Worm (Caenorhabditis elegans): Measurements from ENCODE around the gene D1014.7.

The D1014.7 gene

DNA sequence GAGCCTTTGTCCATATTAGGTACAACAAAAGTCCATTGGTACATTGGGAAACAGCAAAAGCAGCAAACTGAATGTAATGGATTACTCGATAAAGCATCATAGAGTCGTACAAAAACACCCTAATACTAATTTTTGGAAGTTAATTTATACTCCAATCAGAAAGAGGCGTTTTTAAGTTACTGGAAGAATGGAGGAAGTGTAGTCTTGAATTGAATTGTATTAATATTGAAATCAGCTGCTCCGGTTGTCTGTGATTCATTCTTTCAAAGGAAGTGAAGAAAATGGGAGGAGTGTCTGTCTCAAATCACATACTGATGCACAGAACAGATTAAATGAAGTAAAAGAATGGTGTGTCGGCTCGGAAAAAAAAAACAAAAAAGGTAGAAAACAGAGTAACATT is 36.5 kb upstream of the D1014.7 start, which contains the start of gene str-131:
TSS of gene str-131 (minus strand) at position 101 of the 400 bp plus-strand sequence.
- TF ChIP-seq ham-2 (GFP tag; optimal IDR thresholded peaks at IDR 0.05): no peak
- no peak for TF ChIP-seq blmp-1 (tag; optimal IDR thresholded peaks at IDR 0.05)
- TF ChIP-seq ztf-11 (tag; optimal IDR thresholded peaks at IDR 0.05): no peak
- TF ChIP-seq M03D4.4 (tag; optimal IDR thresholded peaks at IDR 0.05): no peak
- no peak for TF ChIP-seq cnd-1 (tag; optimal IDR thresholded peaks at IDR 0.05)
- no peak for TF ChIP-seq drap-1 (GFP tag; optimal IDR thresholded peaks at IDR 0.05)
- TF ChIP-seq unc-62 (GFP tag; optimal IDR thresholded peaks at IDR 0.05): no peak
- TF ChIP-seq tbx-8 (GFP tag; optimal IDR thresholded peaks at IDR 0.05): no peak
- TF ChIP-seq unc-39 (tag; optimal IDR thresholded peaks at IDR 0.05): no peak
- no peak for TF ChIP-seq flh-1 (GFP tag; optimal IDR thresholded peaks at IDR 0.05)
- TF ChIP-seq ces-1 (GFP tag; optimal IDR thresholded peaks at IDR 0.05): no peak
- TF ChIP-seq sem-2 (GFP tag; optimal IDR thresholded peaks at IDR 0.05): no peak
- TF ChIP-seq pha-4 (tag; optimal IDR thresholded peaks at IDR 0.05): no peak
- no peak for TF ChIP-seq sptf-1 (tag; optimal IDR thresholded peaks at IDR 0.05)
- no peak for TF ChIP-seq mab-5 (tag; optimal IDR thresholded peaks at IDR 0.05)
- TF ChIP-seq elt-1 (tag; optimal IDR thresholded peaks at IDR 0.05; ENCODE audit: borderline replicate concordance, insufficient read depth): no peak
- no peak for TF ChIP-seq unc-120 (tag; optimal IDR thresholded peaks at IDR 0.05; ENCODE audit: poor library complexity, severe bottlenecking)
- TF ChIP-seq lin-13 (tag; optimal IDR thresholded peaks at IDR 0.05): no peak
- TF ChIP-seq nhr-76 (tag; optimal IDR thresholded peaks at IDR 0.05): no peak

DNA sequence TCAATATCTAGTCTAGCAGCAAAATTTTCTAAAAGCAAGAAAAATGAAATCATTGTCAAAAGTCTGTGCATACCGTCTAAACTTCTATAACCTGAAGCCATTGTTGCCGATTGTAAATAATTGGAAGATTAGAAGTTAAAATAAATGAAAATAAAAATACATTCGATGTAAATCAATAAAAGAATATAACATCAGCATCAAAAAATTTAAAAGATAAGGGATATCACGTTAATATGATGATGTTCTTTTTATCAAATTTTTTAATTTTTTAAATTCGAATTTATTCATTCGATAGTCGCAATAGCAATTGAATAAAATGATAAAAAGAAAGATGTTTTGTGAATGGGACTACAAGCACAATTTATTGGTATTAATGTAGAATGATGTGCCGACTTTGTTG is 32.9 kb upstream of the D1014.7 start, which contains the start of gene C09H5.7:
TSS of gene C09H5.7 (minus strand) at position 101 of the 400 bp plus-strand sequence.
- TF ChIP-seq unc-62 (GFP tag; optimal IDR thresholded peaks at IDR 0.05) (no peak), elt-1 (tag; optimal IDR thresholded peaks at IDR 0.05; ENCODE audit: borderline replicate concordance, insufficient read depth) (no peak), mab-5 (tag; optimal IDR thresholded peaks at IDR 0.05) (no peak), nhr-28 (tag; optimal IDR thresholded peaks at IDR 0.05) (no peak), ham-2 (GFP tag; optimal IDR thresholded peaks at IDR 0.05) (no peak), bed-3 (GFP tag; optimal IDR thresholded peaks at IDR 0.05) (no peak), sem-2 (GFP tag; optimal IDR thresholded peaks at IDR 0.05) (no peak), elt-3 (tag; optimal IDR thresholded peaks at IDR 0.05) (no peak), lin-13 (tag; optimal IDR thresholded peaks at IDR 0.05) (no peak), lsy-2 (tag; optimal IDR thresholded peaks at IDR 0.05) (no peak), zip-8 (tag; optimal IDR thresholded peaks at IDR 0.05) (no peak), mep-1 (tag; optimal IDR thresholded peaks at IDR 0.05) (no peak), snpc-4 (tag; optimal IDR thresholded peaks at IDR 0.05) (no peak), sptf-1 (tag; optimal IDR thresholded peaks at IDR 0.05) (no peak), mls-2 (tag; optimal IDR thresholded peaks at IDR 0.05) (no peak)

DNA sequence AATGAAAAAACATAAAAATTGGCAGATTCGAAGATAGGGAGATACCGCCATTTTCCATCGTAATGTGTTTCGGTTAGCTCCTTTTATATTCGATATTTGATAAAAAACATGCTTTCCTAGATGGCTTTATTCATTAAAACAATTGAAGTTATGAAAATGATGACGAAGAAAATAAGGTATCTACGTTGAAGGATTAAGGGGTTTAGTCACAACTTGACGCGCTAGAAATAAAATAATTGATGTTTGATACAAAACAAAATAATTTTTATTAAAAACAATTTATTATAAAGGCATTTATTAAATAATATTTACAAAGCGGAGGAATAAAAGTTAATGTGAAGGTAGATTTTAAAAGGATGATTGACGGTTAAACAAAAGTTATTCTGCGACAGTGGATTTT is 27.5 kb upstream of the D1014.7 start, which contains the start of gene str-130:
TSS of gene str-130 (minus strand) at position 101 of the 400 bp plus-strand sequence.
- TF ChIP-seq nhr-12 (tag; optimal IDR thresholded peaks at IDR 0.05) (no peak), bed-3 (GFP tag; optimal IDR thresholded peaks at IDR 0.05) (no peak), blmp-1 (tag; optimal IDR thresholded peaks at IDR 0.05) (no peak), snpc-4 (tag; optimal IDR thresholded peaks at IDR 0.05) (no peak), flh-1 (GFP tag; optimal IDR thresholded peaks at IDR 0.05) (no peak), ham-2 (GFP tag; optimal IDR thresholded peaks at IDR 0.05) (no peak), mep-1 (tag; optimal IDR thresholded peaks at IDR 0.05) (no peak), nhr-76 (tag; optimal IDR thresholded peaks at IDR 0.05) (no peak), ces-1 (GFP tag; optimal IDR thresholded peaks at IDR 0.05) (no peak), elt-1 (tag; optimal IDR thresholded peaks at IDR 0.05; ENCODE audit: borderline replicate concordance, insufficient read depth) (no peak), hlh-1 (tag; optimal IDR thresholded peaks at IDR 0.05) (no peak), mls-2 (tag; optimal IDR thresholded peaks at IDR 0.05) (no peak), M03D4.4 (tag; optimal IDR thresholded peaks at IDR 0.05) (no peak), lin-32 (GFP tag; optimal IDR thresholded peaks at IDR 0.05) (no peak), lsy-2 (tag; optimal IDR thresholded peaks at IDR 0.05) (no peak), elt-3 (tag; optimal IDR thresholded peaks at IDR 0.05) (no peak), lin-13 (tag; optimal IDR thresholded peaks at IDR 0.05) (no peak), sem-2 (GFP tag; optimal IDR thresholded peaks at IDR 0.05) (no peak), tbx-8 (GFP tag; optimal IDR thresholded peaks at IDR 0.05) (no peak)

DNA sequence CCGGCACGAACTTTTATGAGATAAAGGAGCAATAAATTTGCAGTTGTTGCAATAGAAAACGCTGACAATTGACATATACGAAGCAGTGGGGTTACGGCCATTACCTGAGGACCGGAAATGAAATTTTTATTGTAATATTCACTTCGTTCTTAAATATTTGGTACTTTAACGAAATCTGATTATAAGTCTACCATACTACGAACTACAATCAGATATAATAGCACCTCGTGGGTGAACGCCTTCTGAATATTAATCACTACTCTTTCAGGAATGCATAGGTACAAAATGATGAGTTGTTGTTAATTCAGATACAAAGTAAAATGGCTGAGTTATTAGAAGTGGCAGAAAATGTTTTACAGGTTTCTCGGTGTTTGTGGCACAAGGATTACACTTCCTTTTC is 25.7 kb upstream of the D1014.7 start, which contains the start of gene str-129:
TSS of gene str-129 (minus strand) at position 101 of the 400 bp plus-strand sequence.
- TF ChIP-seq mep-1 (tag; optimal IDR thresholded peaks at IDR 0.05): no peak
- no peak for TF ChIP-seq ces-1 (GFP tag; optimal IDR thresholded peaks at IDR 0.05)
- TF ChIP-seq cnd-1 (tag; optimal IDR thresholded peaks at IDR 0.05): no peak
- TF ChIP-seq bed-3 (GFP tag; optimal IDR thresholded peaks at IDR 0.05): no peak
- TF ChIP-seq nhr-28 (tag; optimal IDR thresholded peaks at IDR 0.05): no peak

DNA sequence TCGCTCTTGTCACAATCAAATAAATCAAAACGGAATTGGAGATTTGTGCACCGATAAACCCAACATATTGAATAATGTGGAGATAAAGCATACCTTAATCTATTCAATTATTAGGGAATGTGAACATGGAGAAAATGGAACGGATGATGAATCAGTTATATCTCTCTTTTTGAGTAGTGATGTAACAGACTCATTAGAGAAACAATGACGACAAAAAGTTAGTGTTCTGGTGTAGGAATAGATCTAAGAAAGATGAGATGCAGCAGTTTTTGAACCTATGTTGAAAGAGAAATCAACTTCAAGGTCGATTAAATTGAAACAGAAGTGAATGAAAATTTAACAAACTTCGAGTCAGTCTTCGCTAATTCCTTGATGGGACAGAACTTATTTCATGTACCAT is 22.7 kb upstream of the D1014.7 start, which contains the start of gene str-146:
TSS of gene str-146 (minus strand) at position 101 of the 400 bp plus-strand sequence.
- TF ChIP-seq hlh-1 (tag; optimal IDR thresholded peaks at IDR 0.05) (no peak), nhr-237 (tag; optimal IDR thresholded peaks at IDR 0.05) (no peak), nhr-76 (tag; optimal IDR thresholded peaks at IDR 0.05) (no peak), lin-13 (tag; optimal IDR thresholded peaks at IDR 0.05) (no peak), zip-8 (tag; optimal IDR thresholded peaks at IDR 0.05) (no peak), elt-3 (tag; optimal IDR thresholded peaks at IDR 0.05) (no peak), cnd-1 (tag; optimal IDR thresholded peaks at IDR 0.05) (no peak), ceh-39 (tag; optimal IDR thresholded peaks at IDR 0.05) (no peak), ceh-43 (GFP tag; optimal IDR thresholded peaks at IDR 0.05) (no peak), nhr-28 (tag; optimal IDR thresholded peaks at IDR 0.05) (no peak), lin-32 (GFP tag; optimal IDR thresholded peaks at IDR 0.05) (no peak), nhr-12 (tag; optimal IDR thresholded peaks at IDR 0.05) (no peak), bed-3 (GFP tag; optimal IDR thresholded peaks at IDR 0.05) (no peak), ham-2 (GFP tag; optimal IDR thresholded peaks at IDR 0.05) (no peak), lsy-2 (tag; optimal IDR thresholded peaks at IDR 0.05) (no peak), unc-39 (tag; optimal IDR thresholded peaks at IDR 0.05) (no peak), ces-1 (GFP tag; optimal IDR thresholded peaks at IDR 0.05) (no peak), sptf-1 (tag; optimal IDR thresholded peaks at IDR 0.05) (no peak), snpc-4 (tag; optimal IDR thresholded peaks at IDR 0.05) (no peak), mep-1 (tag; optimal IDR thresholded peaks at IDR 0.05) (no peak)
